Worm (Caenorhabditis elegans) whole organism, L4 larva: ENCODE results near the gene ZC15.1.

ENCODE experiments used
- F26F4.8 ChIP-seq: fragments of 200-800 bp; sonication (Bioruptor generic); conservative IDR thresholded peaks from 2 replicates; pipeline ENCODE4 v1.3.6; 2022; ENCODE audit warnings: missing genetic modification characterization, missing compliant biosample characterization
- F44E2.7 ChIP-seq: fragments of 200-800 bp; sonication (Bioruptor generic); IDR thresholded peaks from 2 replicates; pipeline ENCODE4 v2.1.2; 2022; ENCODE audit warnings: missing genetic modification characterization, missing compliant biosample characterization
- Y105C5A.15 ChIP-seq: fragments of 200-800 bp; sonication (Bioruptor generic); IDR thresholded peaks from 2 replicates; pipeline ENCODE4 v1.3.6; 2022; ENCODE audit warnings: missing genetic modification characterization, missing compliant biosample characterization
- Y48G9A.11 ChIP-seq: fragments of 200-800 bp; sonication (Bioruptor generic); IDR thresholded peaks from 2 replicates; pipeline ENCODE4 v1.3.6; 2022; ENCODE audit warnings: missing genetic modification reagents, missing genetic modification characterization, missing compliant biosample characterization
- ZK546.5 ChIP-seq, 2 experiments: sonication (generic microtip); optimal IDR thresholded peaks; 2 replicates each; lab custom pipeline; 2017; ENCODE audit warnings: missing biosample characterization in 2 of 2, missing genetic modification characterization in 2 of 2
- aha-1 ChIP-seq: fragments of 150-350 bp; peaks from one replicate; lab custom pipeline; 2014; ENCODE audit warnings: missing biosample characterization, missing genetic modification characterization
- aly-2 ChIP-seq: sonication (generic microtip); optimal IDR thresholded peaks from 2 replicates; lab custom pipeline; 2018; ENCODE audit warnings: missing biosample characterization, missing genetic modification characterization
- ama-1 ChIP-seq: fragments of 150-350 bp; optimal IDR thresholded peaks from 2 replicates; lab custom pipeline; 2014; ENCODE audit warnings: inconsistent platforms, mixed read lengths
- ceh-44 ChIP-seq: fragments of 200-800 bp; sonication (Bioruptor generic); IDR thresholded peaks from 2 replicates; pipeline ENCODE4 v1.3.6; 2022; ENCODE audit warnings: missing genetic modification reagents, missing genetic modification characterization, missing compliant biosample characterization
- ceh-62 ChIP-seq: sonication (generic microtip); optimal IDR thresholded peaks from 2 replicates; lab custom pipeline; 2017; ENCODE audit warnings: missing biosample characterization, missing genetic modification characterization
- ctbp-1 ChIP-seq: fragments of 200-800 bp; sonication (Bioruptor generic); IDR thresholded peaks from 2 replicates; pipeline ENCODE4 v1.3.6; 2022; ENCODE audit warnings: missing genetic modification reagents, missing genetic modification characterization, missing compliant biosample characterization
- daf-12 ChIP-seq: fragments of 150-350 bp; optimal IDR thresholded peaks from 2 replicates; lab custom pipeline; 2014; ENCODE audit warnings: missing biosample characterization, missing genetic modification reagents, missing genetic modification characterization
- daf-19 ChIP-seq: fragments of 200-800 bp; sonication (Bioruptor generic); conservative IDR thresholded peaks from 2 replicates; pipeline ENCODE4 v1.3.6; 2022; ENCODE audit warnings: missing genetic modification characterization, missing compliant biosample characterization
- dmd-8 ChIP-seq: fragments of 200-800 bp; sonication (Bioruptor generic); IDR thresholded peaks from 2 replicates; pipeline ENCODE4 v1.3.6; 2022; ENCODE audit warnings: missing genetic modification characterization, missing compliant biosample characterization
- dve-1 ChIP-seq: sonication (generic microtip); optimal IDR thresholded peaks from 2 replicates; lab custom pipeline; 2017; ENCODE audit warnings: antibody characterized with exemption, mild to moderate bottlenecking, missing genetic modification characterization, missing compliant biosample characterization; ENCODE audit not compliant: insufficient read depth
- egl-43 ChIP-seq: fragments of 200-800 bp; sonication (Bioruptor generic); IDR thresholded peaks from 2 replicates; pipeline ENCODE4 v1.3.6; 2022; ENCODE audit warnings: missing genetic modification reagents, missing genetic modification characterization, missing compliant biosample characterization
- jun-1 ChIP-seq: fragments of 150-350 bp; optimal IDR thresholded peaks from 2 replicates; lab custom pipeline; 2014; ENCODE audit warnings: missing biosample characterization, missing genetic modification reagents, missing genetic modification characterization
- lim-7 ChIP-seq: fragments of 200-800 bp; sonication (Bioruptor generic); IDR thresholded peaks from 2 replicates; pipeline ENCODE4 v1.3.6; 2022; ENCODE audit warnings: missing genetic modification characterization, missing compliant biosample characterization
- lin-1 ChIP-seq: fragments of 200-800 bp; sonication (Bioruptor generic); IDR thresholded peaks from 2 replicates; pipeline ENCODE4 v1.3.6; 2022; ENCODE audit warnings: missing genetic modification reagents, missing genetic modification characterization, missing compliant biosample characterization
- lin-38 ChIP-seq: fragments of 200-800 bp; sonication (Bioruptor generic); IDR thresholded peaks from 2 replicates; pipeline ENCODE4 v1.3.6; 2022; ENCODE audit warnings: missing genetic modification reagents, missing genetic modification characterization, missing compliant biosample characterization
- madf-5 ChIP-seq, 2 experiments: fragments of 200-800 bp; sonication (Bioruptor generic); IDR thresholded peaks; 2 replicates each; pipeline ENCODE4 v1.3.6; 2022; ENCODE audit warnings: missing compliant biosample characterization in 2 of 2, missing genetic modification characterization in 2 of 2
- madf-9 ChIP-seq: fragments of 200-800 bp; sonication (Bioruptor generic); conservative IDR thresholded peaks from 2 replicates; pipeline ENCODE4 v1.3.6; 2022; ENCODE audit warnings: missing genetic modification reagents, missing genetic modification characterization, missing compliant biosample characterization
- mdl-1 ChIP-seq, 2 experiments: fragments of 150-350 bp in 1 of 2; sonication (generic microtip) in 1 of 2; optimal IDR thresholded peaks; 2 replicates each; lab custom pipeline; 2014 to 2017; ENCODE audit warnings: missing biosample characterization in 2 of 2, missing genetic modification characterization in 2 of 2
- mdt-29 ChIP-seq: fragments of 200-800 bp; sonication (Bioruptor generic); IDR thresholded peaks from 2 replicates; pipeline ENCODE4 v1.3.6; 2022; ENCODE audit warnings: missing genetic modification reagents, missing genetic modification characterization, missing compliant biosample characterization
- mxl-2 ChIP-seq: fragments of 200-800 bp; sonication (Bioruptor generic); conservative IDR thresholded peaks from 2 replicates; pipeline ENCODE4 v1.3.6; 2022; ENCODE audit warnings: missing genetic modification reagents, missing genetic modification characterization, missing compliant biosample characterization
- mxl-3 ChIP-seq: fragments of 200-800 bp; sonication (Bioruptor generic); optimal IDR thresholded peaks from 2 replicates; lab custom pipeline; 2018; ENCODE audit warnings: mild to moderate bottlenecking, missing genetic modification characterization, missing compliant biosample characterization
- nhr-237 ChIP-seq: sonication (generic microtip); optimal IDR thresholded peaks from 2 replicates; lab custom pipeline; 2017; ENCODE audit warnings: missing biosample characterization, missing genetic modification characterization
- nhr-76 ChIP-seq: fragments of 150-350 bp; optimal IDR thresholded peaks from 2 replicates; lab custom pipeline; 2014; ENCODE audit warnings: missing biosample characterization, missing genetic modification characterization
- saeg-2 ChIP-seq: fragments of 200-800 bp; sonication (Bioruptor generic); IDR thresholded peaks from 2 replicates; pipeline ENCODE4 v1.3.6; 2022; ENCODE audit warnings: missing genetic modification reagents, missing genetic modification characterization, missing compliant biosample characterization
- set-16 ChIP-seq: fragments of 200-800 bp; sonication (Bioruptor generic); IDR thresholded peaks from 2 replicates; pipeline ENCODE4 v1.3.6; 2022; ENCODE audit warnings: missing genetic modification reagents, missing genetic modification characterization, missing compliant biosample characterization
- spr-1 ChIP-seq: sonication (generic microtip); optimal IDR thresholded peaks from 2 replicates; lab custom pipeline; 2016; ENCODE audit warnings: mild to moderate bottlenecking, missing genetic modification characterization, missing compliant biosample characterization
- tra-1 ChIP-seq: fragments of 200-800 bp; sonication (Bioruptor generic); IDR thresholded peaks from 2 replicates; pipeline ENCODE4 v1.3.6; 2022; ENCODE audit warnings: missing genetic modification reagents, missing genetic modification characterization, missing compliant biosample characterization
- zip-11 ChIP-seq: fragments of 200-800 bp; sonication (Bioruptor generic); IDR thresholded peaks from 2 replicates; pipeline ENCODE4 v1.3.6; 2022; ENCODE audit warnings: missing genetic modification characterization, missing compliant biosample characterization

The ZC15.1 gene

DNA sequence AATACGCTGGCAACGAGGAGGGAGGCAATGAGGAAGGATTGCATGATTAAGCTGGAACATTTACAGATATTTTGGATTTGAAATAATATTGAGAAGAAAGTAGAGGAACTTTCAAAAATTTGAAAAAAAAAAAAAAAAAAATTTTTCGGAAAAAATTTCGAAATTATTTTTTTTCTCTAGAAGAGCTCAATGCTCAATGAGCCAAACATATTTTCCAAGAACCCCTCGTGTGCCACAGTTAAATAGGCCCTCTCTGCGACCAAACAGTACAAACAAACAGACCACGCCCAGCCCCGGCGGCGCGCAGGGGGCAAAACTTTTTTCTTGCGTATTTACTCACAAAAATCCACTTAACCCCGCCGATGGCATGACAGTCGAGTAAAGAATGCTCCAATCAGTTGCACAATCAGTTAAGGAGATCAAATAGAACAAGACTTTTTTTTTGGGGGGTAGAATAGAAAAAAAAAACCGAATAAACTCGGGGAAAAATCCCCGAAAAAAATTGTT lies 26.0 kb upstream of the ZC15.1 start, which contains the start of gene pqn-94:
TSS of gene pqn-94 (minus strand) at position 51 of the 507 bp plus-strand sequence.
- TF ChIP-seq zip-11, result no peak
- TF ChIP-seq F44E2.7, result peak; percentile 90; the same call in 1 of the 2 replicates

DNA sequence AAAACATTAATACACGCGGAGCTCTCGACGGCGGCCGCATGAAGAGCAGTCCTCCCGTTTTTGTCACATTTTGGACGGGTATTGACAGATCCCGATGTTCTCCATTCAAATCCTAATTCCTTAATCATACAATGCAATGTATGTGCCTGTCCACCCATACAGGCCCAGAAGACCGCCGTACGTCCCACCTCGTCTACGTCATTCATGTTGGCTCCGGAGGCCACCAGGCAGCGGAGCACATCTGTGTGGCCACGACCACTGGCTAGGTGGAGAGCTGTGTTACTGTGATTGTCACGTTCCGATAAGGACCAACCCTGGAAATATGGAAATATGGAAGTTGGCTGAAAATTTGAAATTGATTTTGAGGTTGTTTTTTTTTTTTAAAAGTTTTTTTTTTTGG lies 23.1 kb upstream of the ZC15.1 start:
- 0 out of 4 replicates have a peak, but pooled peaks of 1 of the 2 experiments have one; percentile 21 for TF ChIP-seq madf-5 (GFP tag; IDR thresholded peaks at IDR 0.05; lab: Robert Waterston, UW)
- peak; percentile 80; the same call in 1 of the 2 replicates for TF ChIP-seq F44E2.7
- TF ChIP-seq mdt-29, result no peak

DNA sequence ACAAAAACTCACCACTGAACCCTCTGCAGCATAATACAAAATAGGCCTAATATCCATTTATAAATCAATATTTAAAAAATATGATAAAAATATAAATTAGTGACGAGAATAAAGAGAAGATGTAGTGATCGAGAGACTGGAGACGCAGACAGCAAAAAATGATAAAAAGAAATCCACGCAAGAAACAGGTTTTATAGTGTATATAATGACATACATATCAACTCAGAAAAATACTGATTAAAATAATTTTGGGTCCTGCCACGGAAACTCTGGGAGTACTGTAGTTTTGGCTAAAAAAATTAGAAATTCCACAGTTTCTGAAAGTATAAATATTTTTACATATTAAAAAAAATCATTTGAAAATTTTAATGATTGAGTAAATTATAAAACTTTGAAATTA lies 16.6 kb upstream of the ZC15.1 start, which contains the start of gene mlt-4:
TSS of gene mlt-4 (minus strand) at position 101 of the 400 bp plus-strand sequence.
- no peak for TF ChIP-seq aly-2 (tag; lab: Kevin White, UChicago)
- no peak for TF ChIP-seq mdl-1 (tag; optimal IDR thresholded peaks at IDR 0.05; lab: Kevin White, UChicago)
- TF ChIP-seq daf-19, result no peak
- TF ChIP-seq aha-1, result no peak
- TF ChIP-seq ZK546.5 (tag; optimal IDR thresholded peaks at IDR 0.05; lab: Kevin White, UChicago), result no peak

ce11 chrV:20294388-20294787 lies 11.5 kb upstream of the ZC15.1 start, which contains the start of gene clec-261:
Gene clec-261 (minus strand): TSS chrV:20294488.
- TF ChIP-seq dve-1 (tag; lab: Kevin White, UChicago), result no peak
- TF ChIP-seq ama-1 (lab: Kevin White, UChicago), result no peak
- no peak for TF ChIP-seq aha-1
- no peak for TF ChIP-seq nhr-76 (tag; lab: Kevin White, UChicago)
- no peak for TF ChIP-seq ceh-44 (GFP tag; lab: Robert Waterston, UW)
- no peak for TF ChIP-seq tra-1
- TF ChIP-seq lim-7 (GFP tag; lab: Robert Waterston, UW), result no peak
- TF ChIP-seq Y48G9A.11, result no peak
- TF ChIP-seq lin-38, result no peak
- no peak for TF ChIP-seq Y105C5A.15
- TF ChIP-seq lin-1, result no peak
- no peak for TF ChIP-seq set-16 (GFP tag; lab: Robert Waterston, UW)
- TF ChIP-seq saeg-2 (GFP tag; lab: Robert Waterston, UW), result no peak
- TF ChIP-seq dmd-8, result no peak
- no peak for TF ChIP-seq mxl-2
- TF ChIP-seq spr-1 (tag; lab: Kevin White, UChicago), result no peak
- no peak for TF ChIP-seq mxl-3 (GFP tag; lab: Kevin White, UChicago)
- no peak for TF ChIP-seq jun-1

DNA sequence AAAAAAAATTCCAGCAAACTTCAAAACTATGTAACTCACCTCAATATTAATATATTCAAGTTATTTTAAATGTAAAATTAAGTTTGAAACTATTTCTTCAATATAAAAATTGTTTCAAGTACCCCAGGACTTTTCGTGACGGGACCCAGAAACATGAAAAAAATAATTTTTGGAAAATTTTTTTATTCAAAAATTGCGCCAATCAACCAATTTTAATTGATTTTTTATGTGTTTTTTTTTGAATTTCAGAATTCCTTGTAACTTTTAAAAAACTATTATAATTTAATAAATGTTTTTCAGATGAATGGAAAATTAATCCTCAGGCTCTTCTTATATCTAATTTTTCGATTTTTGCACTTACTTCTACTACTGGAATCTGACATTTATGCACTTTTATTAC lies 8.3 kb upstream of the ZC15.1 start, which contains the start of gene ZC15.5:
TSS of gene ZC15.5 (plus strand) at position 301 of the 400 bp plus-strand sequence.
- TF ChIP-seq egl-43 (GFP tag; lab: Robert Waterston, UW) (no peak), Y105C5A.15 (no peak), nhr-76 (tag; lab: Kevin White, UChicago) (no peak), jun-1 (no peak), madf-9 (GFP tag; lab: Robert Waterston, UW) (no peak), lin-1 (no peak), ceh-62 (tag; lab: Kevin White, UChicago) (no peak), ctbp-1 (GFP tag; lab: Robert Waterston, UW) (no peak), nhr-237 (tag; lab: Kevin White, UChicago) (no peak), daf-12 (tag; lab: Kevin White, UChicago) (no peak), mdl-1 (tag; optimal IDR thresholded peaks at IDR 0.05; lab: Kevin White, UChicago) (no peak), dmd-8 (no peak), F26F4.8 (GFP tag; lab: Robert Waterston, UW) (no peak)
